Fruit fly (Drosophila melanogaster) whole organism, embryonic: ENCODE data around the gene CG9286.

Source experiments
- Abd-B ChIP-seq: fragments of 200-800 bp; sonication (Bioruptor generic); optimal IDR thresholded peaks from 2 replicates; lab custom pipeline; 2018; ENCODE audit warnings: missing biosample characterization, mild to moderate bottlenecking, missing genetic modification characterization, moderate library complexity
- Awh ChIP-seq: fragments of 200-800 bp; sonication (Bioruptor generic); IDR thresholded peaks from 2 replicates; pipeline ENCODE4, ENCODE4 v1.3.6; 2022; ENCODE audit warnings: missing biosample characterization, missing genetic modification characterization
- Blimp-1 ChIP-seq: fragments of 200-800 bp; sonication (Bioruptor generic); optimal IDR thresholded peaks from 3 replicates; lab custom pipeline; 2018; ENCODE audit warnings: missing biosample characterization, missing genetic modification characterization, mild to moderate bottlenecking, moderate library complexity, missing genetic modification reagents
- CG10209 ChIP-seq: fragments of 200-800 bp; sonication (Bioruptor generic); optimal IDR thresholded peaks from 3 replicates; lab custom pipeline; 2017; ENCODE audit warnings: missing biosample characterization, mild to moderate bottlenecking, missing genetic modification characterization, missing genetic modification reagents
- CG11093 ChIP-seq: fragments of 200-800 bp; sonication (Bioruptor generic); IDR thresholded peaks from 3 replicates; pipeline ENCODE4 v1.3.6; 2022; ENCODE audit warnings: missing biosample characterization, missing genetic modification characterization
- CG11696 ChIP-seq: fragments of 200-800 bp; sonication (Bioruptor generic); IDR thresholded peaks from 2 replicates; pipeline ENCODE4 v1.3.6; 2022; ENCODE audit warnings: missing biosample characterization, missing genetic modification characterization
- CG1529 ChIP-seq: fragments of 200-800 bp; sonication (Bioruptor generic); optimal IDR thresholded peaks from 3 replicates; lab custom pipeline; 2018; ENCODE audit warnings: missing biosample characterization, missing genetic modification characterization
- CG18262 ChIP-seq: fragments of 200-800 bp; optimal IDR thresholded peaks from 3 replicates; lab custom pipeline; 2019; ENCODE audit warnings: missing biosample characterization, mild to moderate bottlenecking, missing genetic modification characterization, moderate library complexity
- CG18599 ChIP-seq: fragments of 200-800 bp; sonication (Bioruptor generic); optimal IDR thresholded peaks from 3 replicates; lab custom pipeline; 2017; ENCODE audit warnings: missing biosample characterization, missing genetic modification characterization, mild to moderate bottlenecking, moderate library complexity, missing genetic modification reagents
- CG18619 ChIP-seq: fragments of 200-800 bp; sonication (Bioruptor generic); optimal IDR thresholded peaks from 3 replicates; lab custom pipeline; 2017; ENCODE audit warnings: missing biosample characterization, mild to moderate bottlenecking, missing genetic modification characterization
- CG31224 ChIP-seq: fragments of 200-800 bp; sonication (Bioruptor generic); IDR thresholded peaks from 2 replicates; pipeline ENCODE4 v1.3.6; 2022; ENCODE audit warnings: missing biosample characterization, missing genetic modification characterization
- CG3726 ChIP-seq: fragments of 200-800 bp; sonication (Bioruptor generic); IDR thresholded peaks from 3 replicates; pipeline ENCODE4, ENCODE4 v1.3.6; 2022; ENCODE audit warnings: missing biosample characterization, missing genetic modification characterization
- CG4282 ChIP-seq: fragments of 200-800 bp; sonication (Bioruptor generic); optimal IDR thresholded peaks from 2 replicates; lab custom pipeline; 2016; ENCODE audit warnings: missing biosample characterization, missing genetic modification characterization
- CG4328 ChIP-seq: fragments of 200-800 bp; sonication (Bioruptor generic); optimal IDR thresholded peaks from 3 replicates; lab custom pipeline; 2017; ENCODE audit warnings: missing biosample characterization, missing genetic modification reagents, missing genetic modification characterization
- CG6791 ChIP-seq: fragments of 200-800 bp; sonication (Bioruptor generic); IDR thresholded peaks from 3 replicates; pipeline ENCODE4 v1.3.6; 2022; ENCODE audit warnings: missing biosample characterization, missing genetic modification characterization; ENCODE audit not compliant: partially characterized antibody
- CG8924 ChIP-seq: fragments of 200-800 bp; optimal IDR thresholded peaks from 3 replicates; lab custom pipeline; 2019; ENCODE audit warnings: missing biosample characterization, mild to moderate bottlenecking, missing genetic modification characterization, moderate library complexity
- CG9609 ChIP-seq: fragments of 200-800 bp; sonication (Bioruptor generic); optimal IDR thresholded peaks from 3 replicates; lab custom pipeline; 2016; ENCODE audit warnings: missing biosample characterization, missing genetic modification characterization
- CG9817 ChIP-seq: fragments of 200-800 bp; sonication (Bioruptor generic); optimal IDR thresholded peaks from 2 replicates; lab custom pipeline; 2018; ENCODE audit warnings: missing biosample characterization, mild to moderate bottlenecking, missing genetic modification characterization, moderate library complexity
- CoRest ChIP-seq: fragments of 200-800 bp; sonication (Bioruptor generic); optimal IDR thresholded peaks from 3 replicates; lab custom pipeline; 2018; ENCODE audit warnings: missing biosample characterization, mild to moderate bottlenecking, missing genetic modification characterization, moderate library complexity
- Dek ChIP-seq: fragments of 200-800 bp; sonication (Bioruptor generic); optimal IDR thresholded peaks from 3 replicates; lab custom pipeline; 2019; ENCODE audit warnings: missing biosample characterization, mild to moderate bottlenecking, missing genetic modification characterization, moderate library complexity
- Dfd ChIP-seq, 2 experiments: fragments of >200 bp; optimal IDR thresholded peaks; 2 replicates each; lab custom pipeline; 2017; ENCODE audit warnings: missing biosample characterization in 2 of 2, missing genetic modification characterization in 2 of 2
- E2f1 ChIP-seq: fragments of 200-800 bp; sonication (Bioruptor generic); IDR thresholded peaks from 2 replicates; pipeline ENCODE4 v1.3.6; 2022; ENCODE audit warnings: missing biosample characterization, missing genetic modification characterization
- HLH3B ChIP-seq: fragments of 200-800 bp; sonication (Bioruptor generic); IDR thresholded peaks from 2 replicates; pipeline ENCODE4 v1.3.6; 2022; ENCODE audit warnings: missing biosample characterization, missing genetic modification characterization
- Hey ChIP-seq: fragments of 200-800 bp; sonication (Bioruptor generic); optimal IDR thresholded peaks from 3 replicates; lab custom pipeline; 2018; ENCODE audit warnings: missing biosample characterization, mild to moderate bottlenecking, missing genetic modification characterization
- HmgZ ChIP-seq: fragments of 200-800 bp; sonication (Bioruptor generic); optimal IDR thresholded peaks from 2 replicates; lab custom pipeline; 2018; ENCODE audit warnings: missing biosample characterization, mild to moderate bottlenecking, missing genetic modification characterization
- Hmx ChIP-seq: fragments of 200-800 bp; sonication (Bioruptor generic); optimal IDR thresholded peaks from 2 replicates; lab custom pipeline; 2016; ENCODE audit warnings: missing biosample characterization, missing genetic modification characterization
- PHDP ChIP-seq: fragments of 200-800 bp; sonication (Bioruptor generic); optimal IDR thresholded peaks from 3 replicates; lab custom pipeline; 2018; ENCODE audit warnings: missing biosample characterization, mild to moderate bottlenecking, missing genetic modification characterization, moderate library complexity
- Ptx1 ChIP-seq: fragments of 200-800 bp; sonication (Bioruptor generic); IDR thresholded peaks from 2 replicates; pipeline ENCODE4 v1.3.6; 2022; ENCODE audit warnings: missing biosample characterization, missing genetic modification characterization
- Ravus ChIP-seq: fragments of 200-800 bp; sonication (Bioruptor generic); IDR thresholded peaks from 2 replicates; pipeline ENCODE4 v1.3.6; 2022; ENCODE audit warnings: missing biosample characterization, missing genetic modification characterization
- Six4 ChIP-seq: fragments of 200-800 bp; sonication (Bioruptor generic); optimal IDR thresholded peaks from 2 replicates; lab custom pipeline; 2016; ENCODE audit warnings: missing biosample characterization, missing genetic modification characterization
- YL-1 ChIP-seq: fragments of 200-800 bp; sonication (Bioruptor generic); optimal IDR thresholded peaks from 3 replicates; lab custom pipeline; 2017; ENCODE audit warnings: missing biosample characterization, mild to moderate bottlenecking, missing genetic modification characterization
- ac ChIP-seq: fragments of 200-800 bp; sonication (Bioruptor generic); optimal IDR thresholded peaks from 3 replicates; lab custom pipeline; 2017; ENCODE audit warnings: missing biosample characterization, mild to moderate bottlenecking, missing genetic modification characterization
- ash1 ChIP-seq: fragments of 200-800 bp; sonication (Bioruptor generic); optimal IDR thresholded peaks from 2 replicates; lab custom pipeline; 2018; ENCODE audit warnings: missing biosample characterization, mild to moderate bottlenecking, missing genetic modification characterization
- cato ChIP-seq: fragments of 200-800 bp; sonication (Bioruptor generic); optimal IDR thresholded peaks from 2 replicates; lab custom pipeline; 2016; ENCODE audit warnings: missing biosample characterization, missing genetic modification characterization, borderline replicate concordance
- chif ChIP-seq, 2 experiments: fragments of 200-800 bp; sonication (Bioruptor generic); optimal IDR thresholded peaks; 3 replicates each; lab custom pipeline; 2016; ENCODE audit warnings: missing biosample characterization in 2 of 2, missing genetic modification characterization in 2 of 2
- disco-r ChIP-seq: fragments of 200-800 bp; sonication (Bioruptor generic); optimal IDR thresholded peaks from 2 replicates; lab custom pipeline; 2016; ENCODE audit warnings: missing biosample characterization, missing genetic modification characterization
- gce ChIP-seq: fragments of 200-800 bp; sonication (Bioruptor generic); IDR thresholded peaks from 3 replicates; pipeline ENCODE4 v1.3.6; 2022; ENCODE audit warnings: missing biosample characterization, missing genetic modification characterization
- gem ChIP-seq: fragments of 200-800 bp; sonication (Bioruptor generic); optimal IDR thresholded peaks from 2 replicates; lab custom pipeline; 2019; ENCODE audit warnings: missing biosample characterization, mild to moderate bottlenecking, missing genetic modification characterization, moderate library complexity
- her ChIP-seq: fragments of 200-800 bp; sonication (Bioruptor generic); optimal IDR thresholded peaks from 2 replicates; lab custom pipeline; 2016; ENCODE audit warnings: missing biosample characterization, missing genetic modification characterization
- mld ChIP-seq: fragments of 200-800 bp; sonication (Bioruptor generic); IDR thresholded peaks from 3 replicates; pipeline ENCODE4 v1.3.6; 2022; ENCODE audit warnings: missing biosample characterization, missing genetic modification characterization; ENCODE audit not compliant: partially characterized antibody
- nerfin-2 ChIP-seq: fragments of 200-800 bp; sonication (Bioruptor generic); IDR thresholded peaks from 2 replicates; pipeline ENCODE4 v1.3.6; 2022; ENCODE audit warnings: missing biosample characterization, missing genetic modification characterization; ENCODE audit not compliant: partially characterized antibody
- odd ChIP-seq: fragments of 200-800 bp; sonication (Bioruptor generic); optimal IDR thresholded peaks from 2 replicates; lab custom pipeline; 2017; ENCODE audit warnings: missing biosample characterization, mild to moderate bottlenecking, missing genetic modification characterization
- prd ChIP-seq, 3 experiments: fragments of >200 bp in 2 of 3; fragments of 200-800 bp in 1 of 3; sonication (Bioruptor generic) in 1 of 3; optimal IDR thresholded peaks in 2 of 3; IDR thresholded peaks in 1 of 3; 2 replicates in 2 of 3; 3 replicates in 1 of 3; pipeline versions ENCODE4 v1.3.6 to Lab custom; 2017 to 2022; ENCODE audit warnings: missing biosample characterization in 1 of 3, missing genetic modification characterization in 1 of 3
- pum ChIP-seq: fragments of 200-800 bp; sonication (Bioruptor generic); optimal IDR thresholded peaks from 2 replicates; lab custom pipeline; 2016; ENCODE audit warnings: missing biosample characterization, missing genetic modification characterization
- pzg ChIP-seq: fragments of 200-800 bp; sonication (Bioruptor generic); optimal IDR thresholded peaks from 3 replicates; lab custom pipeline; 2018; ENCODE audit warnings: missing biosample characterization, mild to moderate bottlenecking, missing genetic modification characterization, moderate library complexity
- tgo ChIP-seq: fragments of 200-800 bp; sonication (Bioruptor generic); IDR thresholded peaks from 3 replicates; pipeline ENCODE4 v1.3.6; 2022; ENCODE audit warnings: missing biosample characterization, missing genetic modification characterization
- unc-4 ChIP-seq: fragments of 200-800 bp; sonication (Bioruptor generic); IDR thresholded peaks from 2 replicates; pipeline ENCODE4 v1.3.6; 2022; ENCODE audit warnings: missing biosample characterization, missing genetic modification characterization; ENCODE audit not compliant: partially characterized antibody

CG9286 gene

DNA sequence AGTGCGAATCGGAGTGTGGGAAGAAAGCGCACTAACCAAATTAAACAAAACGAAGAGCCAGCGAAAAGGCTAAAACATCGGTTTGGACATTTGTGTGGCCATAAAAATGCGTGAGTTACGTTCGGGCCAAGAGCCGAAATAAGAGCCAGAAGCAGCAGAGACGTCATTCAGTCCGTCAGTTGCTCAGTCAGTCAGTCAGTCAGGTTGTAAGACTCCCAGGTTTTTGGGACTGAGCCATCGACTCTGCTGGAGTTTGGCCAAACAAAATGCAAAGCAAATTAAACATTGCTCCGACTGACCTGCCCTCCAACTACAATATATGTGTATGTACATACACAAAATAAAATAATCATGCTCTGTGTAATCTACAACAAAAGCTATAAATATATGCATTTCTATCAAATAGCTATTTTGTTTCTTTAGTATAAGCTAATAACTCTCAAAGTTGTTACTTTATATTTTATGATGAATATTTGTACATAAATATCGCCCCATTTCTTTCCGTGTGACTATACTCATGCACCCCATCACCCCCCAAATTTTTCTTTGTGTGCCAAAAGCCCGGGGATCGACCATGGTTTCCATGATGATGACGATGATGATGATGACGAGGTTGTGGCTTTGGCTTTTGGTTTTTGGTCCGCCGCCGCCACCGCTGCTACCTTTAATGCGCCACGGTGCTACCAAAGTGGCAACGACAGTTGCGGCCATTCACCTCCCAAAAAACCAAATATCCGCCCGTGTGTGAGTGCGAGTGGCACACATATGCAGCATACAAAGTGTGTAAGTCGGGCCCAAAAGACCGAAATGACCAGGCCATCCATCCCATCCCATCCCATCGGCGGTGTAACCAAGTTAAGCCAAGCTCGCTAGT lies 12.6 kb downstream of the CG9286 start (continued):
- TF ChIP-seq odd (no peak), HmgZ (no peak), CG31224 (no peak), CG11696 (GFP tag; lab: Robert Waterston, UW) (no peak), gem (tag; lab: Kevin White, UChicago) (peak; percentile 73), Ravus (no peak), mld (GFP tag; lab: Robert Waterston, UW) (no peak), CG18262 (peak; percentile 35), Ptx1 (GFP tag; lab: Robert Waterston, UW) (peak; percentile 19; the same call in 1 of the 2 replicates), disco-r (GFP tag; lab: Kevin White, UChicago) (no peak), nerfin-2 (0 out of 2 replicates have a peak, but pooled peaks have one; percentile 12), pum (GFP tag; lab: Kevin White, UChicago) (no peak), unc-4 (GFP tag; lab: Robert Waterston, UW) (no peak), gce (GFP tag; lab: Robert Waterston, UW) (no peak), CG9817 (tag; lab: Kevin White, UChicago) (no peak), CG9609 (GFP tag; lab: Kevin White, UChicago) (no peak), Dfd (GFP tag; optimal IDR thresholded peaks at IDR 0.05; lab: Kevin White, UChicago) (no peak), HLH3B (GFP tag; lab: Robert Waterston, UW) (peak; percentile 59), CG18619 (no peak), Hmx (GFP tag; lab: Kevin White, UChicago) (no peak), Dek (no peak), CG6791 (GFP tag; lab: Robert Waterston, UW) (no peak), YL-1 (GFP tag; lab: Kevin White, UChicago) (no peak), prd (optimal IDR thresholded peaks at IDR 0.05; lab: Kevin White, UChicago) (no peak), prd (GFP tag; IDR thresholded peaks at IDR 0.05; lab: Robert Waterston, UW) (0 out of 3 replicates have a peak, but pooled peaks have one; percentile 19), CG18599 (GFP tag; lab: Kevin White, UChicago) (no peak), CG11093 (GFP tag; lab: Robert Waterston, UW) (no peak), E2f1 (GFP tag; lab: Robert Waterston, UW) (0 out of 2 replicates have a peak, but pooled peaks have one; percentile 21), her (no peak), CG10209 (peak; percentile 25), ash1 (GFP tag; lab: Kevin White, UChicago) (no peak), Awh (GFP tag; lab: Robert Waterston, UW) (no peak), chif (GFP tag; optimal IDR thresholded peaks at IDR 0.05; lab: Kevin White, UChicago) (peak in 1 of 2 experiments; percentile 22), Abd-B (GFP tag; lab: Kevin White, UChicago) (no peak), CG8924 (tag; lab: Kevin White, UChicago) (peak; percentile 17), pzg (GFP tag; lab: Kevin White, UChicago) (no peak), Blimp-1 (GFP tag; lab: Kevin White, UChicago) (peak; percentile 64), Hey (tag; lab: Kevin White, UChicago) (no peak), CG4328 (GFP tag; lab: Kevin White, UChicago) (no peak), tgo (peak; percentile 37), CG4282 (GFP tag; lab: Kevin White, UChicago) (no peak), CoRest (peak; percentile 13), ac (GFP tag; lab: Kevin White, UChicago) (no peak), CG3726 (GFP tag; lab: Robert Waterston, UW) (no peak), PHDP (tag; lab: Kevin White, UChicago) (peak; percentile 50), CG1529 (GFP tag; lab: Kevin White, UChicago) (peak; percentile 13), Six4 (GFP tag; lab: Kevin White, UChicago) (no peak), cato (no peak)
